Fruit fly (Drosophila melanogaster): ENCODE measurements around the gene Npc2b.

The Npc2b gene

DNA sequence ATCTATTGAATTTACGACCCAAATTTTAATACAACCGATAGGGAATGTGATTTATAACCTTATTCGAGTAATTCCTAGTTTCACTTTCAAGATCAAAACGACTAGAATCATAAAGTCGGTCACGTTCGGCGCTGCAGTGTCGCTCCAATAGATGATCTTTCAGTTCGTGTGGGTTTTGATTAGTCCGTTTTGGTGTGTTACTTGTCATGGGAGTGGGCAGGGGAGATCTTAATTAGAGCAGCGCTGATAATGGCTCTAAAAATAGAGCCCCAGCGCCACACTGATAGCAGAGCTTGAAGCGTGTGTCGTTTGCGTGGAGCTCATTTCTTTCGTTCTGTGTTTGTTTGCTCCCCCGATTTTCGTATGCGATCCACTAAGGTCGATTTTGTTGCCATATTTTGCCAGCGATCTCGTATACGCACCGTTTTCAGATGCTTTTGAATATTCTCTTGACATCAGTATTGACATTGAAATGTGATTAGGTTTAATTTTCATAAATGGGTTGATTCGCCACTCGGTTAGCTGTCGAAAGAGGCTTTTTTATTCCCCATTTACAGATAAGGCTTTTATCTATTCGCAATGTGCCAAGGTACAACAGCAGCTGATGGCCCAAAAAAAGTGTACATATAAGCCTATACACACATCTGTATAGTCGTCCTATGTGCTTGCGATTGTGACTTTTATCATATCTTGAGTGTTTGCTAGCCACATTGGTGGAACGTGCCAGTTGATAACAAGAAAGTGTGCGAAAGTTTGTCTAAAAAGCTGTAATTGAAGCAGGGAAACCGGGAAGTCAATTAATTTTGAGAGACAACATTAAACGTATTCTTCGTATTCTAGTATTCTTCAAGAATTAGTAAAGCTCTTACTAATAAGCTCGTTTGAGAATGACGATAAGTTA is 30.5 kb upstream of the Npc2b start (continued):
- TF ChIP-seq HLH3B (GFP tag; IDR thresholded peaks at IDR 0.05) = no peak
- no peak for TF ChIP-seq Dad (GFP tag; optimal IDR thresholded peaks at IDR 0.05)

DNA sequence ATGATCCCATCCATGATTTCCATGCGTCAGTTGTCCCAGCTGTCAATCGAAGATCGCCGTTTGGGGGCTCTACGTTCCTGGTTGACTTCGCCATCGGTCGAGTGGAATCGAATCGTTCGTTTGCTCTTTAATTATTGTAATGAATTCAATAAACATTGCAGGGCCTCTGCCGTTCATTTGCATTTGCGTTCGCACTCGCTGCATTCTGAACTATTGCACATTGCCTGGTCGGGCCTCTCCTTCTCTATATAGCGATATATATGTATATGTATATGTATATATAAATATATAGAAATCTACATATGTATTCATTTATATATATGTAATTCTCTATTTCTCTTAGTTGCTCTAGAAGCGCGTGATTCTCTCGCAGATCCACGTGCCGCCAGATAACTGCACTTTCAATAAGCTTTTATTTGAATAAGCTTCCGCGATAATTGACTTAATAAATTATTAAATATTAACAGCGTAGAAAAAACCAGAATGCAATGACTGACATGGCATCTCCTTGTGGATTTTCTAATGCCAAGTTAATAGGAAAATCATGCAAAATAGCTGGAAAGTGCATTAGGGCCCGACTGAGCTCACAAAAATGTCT is 29.5 kb upstream of the Npc2b start:
- TF ChIP-seq Bgb (GFP tag; IDR thresholded peaks at IDR 0.05; ENCODE audit: partially characterized antibody) (no peak), sens (GFP tag) (peak; percentile 25), Med (GFP tag) (peak; percentile 32)

DNA sequence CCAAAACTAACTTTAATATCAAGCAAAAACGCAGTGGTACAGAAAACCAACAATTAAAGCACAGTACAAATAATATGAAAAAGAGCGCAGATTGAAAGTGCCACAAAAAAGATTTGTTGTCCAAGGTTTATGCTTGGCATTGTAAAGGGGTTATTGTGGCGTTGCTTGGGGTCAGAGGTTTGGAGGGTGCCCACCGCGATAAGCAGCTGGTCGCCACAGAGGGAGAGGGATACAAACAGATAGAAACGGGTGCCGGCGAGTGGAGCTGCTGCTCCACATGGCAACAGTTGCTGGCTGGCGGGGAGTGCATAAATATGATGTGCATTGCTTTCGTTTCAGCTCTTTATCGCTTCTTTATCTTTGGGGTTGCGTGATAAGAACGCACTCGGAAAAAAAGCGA is 28.9 kb upstream of the Npc2b start:
- TF ChIP-seq CG3847 (GFP tag; IDR thresholded peaks at IDR 0.05) = no peak
- TF ChIP-seq crol (GFP tag; IDR thresholded peaks at IDR 0.05) = peak; percentile 56; the same call in 1 of the 2 replicates
- TF ChIP-seq sens-2 (GFP tag; IDR thresholded peaks at IDR 0.05) = peak; percentile 20; the same call in 1 of the 2 replicates
- TF ChIP-seq Lpt (GFP tag; optimal IDR thresholded peaks at IDR 0.05) = no peak
- TF ChIP-seq CG9727 (GFP tag; optimal IDR thresholded peaks at IDR 0.05) = peak; percentile 6
- TF ChIP-seq tup (GFP tag; optimal IDR thresholded peaks at IDR 0.05) = no peak
- TF ChIP-seq pita (GFP tag; optimal IDR thresholded peaks at IDR 0.05) = no peak
- 0 out of 3 replicates have a peak, but pooled peaks have one; percentile 22 for TF ChIP-seq ci (GFP tag; IDR thresholded peaks at IDR 0.05)
- peak; percentile 75; the same call in 1 of the 3 replicates for TF ChIP-seq CG2199 (GFP tag; IDR thresholded peaks at IDR 0.05)
- peak; percentile 12 for TF ChIP-seq sug (tag; optimal IDR thresholded peaks at IDR 0.05)
- TF ChIP-seq CG6791 (GFP tag; IDR thresholded peaks at IDR 0.05; ENCODE audit: partially characterized antibody) = 0 out of 3 replicates have a peak, but pooled peaks have one; percentile 29
- no peak for TF ChIP-seq tin (GFP tag; optimal IDR thresholded peaks at IDR 0.05)
- TF ChIP-seq crc (GFP tag; optimal IDR thresholded peaks at IDR 0.05) = no peak
- no peak for TF ChIP-seq CG12236 (GFP tag; optimal IDR thresholded peaks at IDR 0.05)
- TF ChIP-seq Hr78 (GFP tag; optimal IDR thresholded peaks at IDR 0.05) = peak in 1 of 2 experiments; percentile 84
- no peak for TF ChIP-seq row (GFP tag; IDR thresholded peaks at IDR 0.05)

DNA sequence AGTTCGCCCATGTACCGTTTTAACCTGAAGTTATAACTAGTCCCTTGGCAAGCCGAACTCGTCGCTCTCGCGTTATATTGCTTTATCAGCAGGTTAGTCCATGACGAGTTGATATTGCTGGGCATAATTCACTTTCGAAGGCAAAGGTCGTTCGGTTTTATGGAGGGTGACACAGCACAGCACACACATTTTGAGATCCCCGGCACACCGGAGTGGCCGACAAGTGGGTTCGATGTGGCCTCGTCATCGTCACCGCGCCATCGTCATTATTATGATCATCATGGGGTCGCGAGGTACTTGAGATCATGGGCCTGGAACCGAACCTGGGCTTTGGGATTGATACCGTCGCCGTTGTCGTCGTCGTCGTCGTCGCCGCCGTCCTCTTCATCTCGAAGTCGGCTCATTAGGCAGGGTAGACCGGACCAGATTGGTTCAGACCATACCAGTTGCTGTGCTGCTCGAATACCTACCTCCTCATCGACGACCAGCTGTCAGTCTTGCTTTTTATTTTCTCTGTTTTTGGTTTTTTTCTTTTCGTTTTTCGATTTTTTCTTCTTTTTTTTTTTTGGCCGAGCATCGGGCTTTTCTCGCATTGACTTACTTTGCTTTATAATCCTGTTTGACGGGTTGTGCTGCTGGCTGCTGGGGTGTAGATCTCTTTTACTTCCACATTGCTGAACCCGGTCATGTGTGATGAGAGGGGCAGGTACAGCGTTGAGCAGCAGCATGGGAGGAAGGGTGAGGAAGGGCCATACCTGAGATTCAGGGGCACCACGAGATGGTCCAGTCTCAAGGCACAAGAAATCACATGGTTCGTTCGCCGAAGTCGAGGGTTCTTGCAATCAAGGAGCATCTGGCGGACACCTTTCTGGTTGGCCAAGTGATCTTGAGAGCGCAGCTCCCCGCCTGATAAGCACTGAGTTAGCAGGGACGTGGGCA is 28.0 kb upstream of the Npc2b start:
- TF ChIP-seq CG17359 (tag; optimal IDR thresholded peaks at IDR 0.05) = peak; percentile 17
- TF ChIP-seq CG8281 (tag; optimal IDR thresholded peaks at IDR 0.05) = no peak
- no peak for TF ChIP-seq usp (GFP tag; optimal IDR thresholded peaks at IDR 0.05)
- peak; percentile 15; the same call in 1 of the 2 replicates for TF ChIP-seq lmd (GFP tag; IDR thresholded peaks at IDR 0.05)
- peak; percentile 25 for TF ChIP-seq tio (GFP tag; optimal IDR thresholded peaks at IDR 0.05)
- no peak for TF ChIP-seq Nf-YC (tag; optimal IDR thresholded peaks at IDR 0.05)
- TF ChIP-seq sug (tag; optimal IDR thresholded peaks at IDR 0.05) = no peak
- TF ChIP-seq CG1529 (GFP tag; optimal IDR thresholded peaks at IDR 0.05) = no peak
- no peak for TF ChIP-seq CG10147 (GFP tag; optimal IDR thresholded peaks at IDR 0.05)
- no peak for TF ChIP-seq NC2α (GFP tag; optimal IDR thresholded peaks at IDR 0.05)
- no peak for TF ChIP-seq CG17361 (GFP tag; IDR thresholded peaks at IDR 0.05)
- TF ChIP-seq CG12219 (GFP tag; optimal IDR thresholded peaks at IDR 0.05) = no peak
- TF ChIP-seq BtbVII (GFP tag; optimal IDR thresholded peaks at IDR 0.05) = no peak
- TF ChIP-seq crol (GFP tag; IDR thresholded peaks at IDR 0.05) = peak; percentile 64
- peak; percentile 12 for TF ChIP-seq gem (tag; optimal IDR thresholded peaks at IDR 0.05)
- no peak for TF ChIP-seq CG10431 (GFP tag; optimal IDR thresholded peaks at IDR 0.05)
- no peak for TF ChIP-seq Fer1 (GFP tag; optimal IDR thresholded peaks at IDR 0.05)
- no peak for TF ChIP-seq CG10979 (tag; optimal IDR thresholded peaks at IDR 0.05)
- TF ChIP-seq MESR4 (GFP tag; optimal IDR thresholded peaks at IDR 0.05) = no peak
- TF ChIP-seq Blimp-1 (GFP tag; optimal IDR thresholded peaks at IDR 0.05) = peak; percentile 52
- TF ChIP-seq CG5180 (GFP tag; optimal IDR thresholded peaks at IDR 0.05) = peak; percentile 8
- no peak for TF ChIP-seq Hr39 (optimal IDR thresholded peaks at IDR 0.05)
- no peak for TF ChIP-seq row (GFP tag; IDR thresholded peaks at IDR 0.05)

Data from whole organism, embryonic.